Worm (Caenorhabditis elegans) whole organism, early embryonic: ENCODE measurements around the gene srx-2.

ENCODE experiments used
- F13C5.2 ChIP-seq: sonication (generic microtip); optimal IDR thresholded peaks from 2 replicates; lab custom pipeline; 2017; ENCODE audit warnings: mild to moderate bottlenecking, missing genetic modification characterization, inconsistent platforms, missing compliant biosample characterization
- ama-1 ChIP-seq: fragments of 150-350 bp; optimal IDR thresholded peaks from 2 replicates; lab custom pipeline; 2014
- ceh-13 ChIP-seq: fragments of 200-800 bp; sonication (Bioruptor generic); optimal IDR thresholded peaks from 2 replicates; lab custom pipeline; 2018; ENCODE audit warnings: mild to moderate bottlenecking, missing genetic modification characterization, missing compliant biosample characterization
- ceh-36 ChIP-seq: sonication (generic microtip); optimal IDR thresholded peaks from 2 replicates; lab custom pipeline; 2016; ENCODE audit warnings: missing genetic modification characterization, inconsistent platforms, missing compliant biosample characterization
- flt-1 ChIP-seq: fragments of 200-800 bp; sonication (Bioruptor generic); IDR thresholded peaks from 2 replicates; pipeline ENCODE4 v1.3.6; 2022; ENCODE audit warnings: missing genetic modification characterization, missing compliant biosample characterization
- hmbx-1 ChIP-seq: sonication (generic microtip); optimal IDR thresholded peaks from 2 replicates; lab custom pipeline; 2016; ENCODE audit warnings: mild to moderate bottlenecking, missing genetic modification characterization, missing compliant biosample characterization
- hmg-4 ChIP-seq: fragments of 200-800 bp; sonication (Bioruptor generic); optimal IDR thresholded peaks from 2 replicates; lab custom pipeline; 2018; ENCODE audit warnings: mild to moderate bottlenecking, missing genetic modification characterization, missing compliant biosample characterization
- hnd-1 ChIP-seq: sonication (generic microtip); optimal IDR thresholded peaks from 2 replicates; lab custom pipeline; 2016; ENCODE audit warnings: missing genetic modification characterization, missing compliant biosample characterization
- pes-1 ChIP-seq: fragments of 200-800 bp; sonication (Bioruptor generic); IDR thresholded peaks from 2 replicates; pipeline ENCODE4 v1.3.6; 2022; ENCODE audit warnings: missing genetic modification reagents, missing genetic modification characterization, missing compliant biosample characterization
- scrt-1 ChIP-seq: fragments of 200-800 bp; sonication (Bioruptor generic); IDR thresholded peaks from 2 replicates; pipeline ENCODE4 v1.3.6; 2022; ENCODE audit warnings: missing genetic modification characterization, missing compliant biosample characterization
- sea-1 ChIP-seq: fragments of 200-800 bp; sonication (Bioruptor generic); conservative IDR thresholded peaks from 2 replicates; pipeline ENCODE4 v1.3.6; 2022; ENCODE audit warnings: missing genetic modification characterization, missing compliant biosample characterization
- tbx-11 ChIP-seq: fragments of 200-800 bp; sonication (Bioruptor generic); IDR thresholded peaks from 2 replicates; pipeline ENCODE4 v1.3.6; 2022; ENCODE audit warnings: missing genetic modification characterization, missing compliant biosample characterization
- tbx-37 ChIP-seq: fragments of 200-800 bp; sonication (Bioruptor generic); conservative IDR thresholded peaks from 2 replicates; pipeline ENCODE4 v1.3.6; 2022; ENCODE audit warnings: missing genetic modification reagents, missing genetic modification characterization, missing compliant biosample characterization
- tra-4 ChIP-seq: sonication (generic microtip); optimal IDR thresholded peaks from 2 replicates; lab custom pipeline; 2017; ENCODE audit warnings: missing genetic modification characterization, missing compliant biosample characterization

DNA sequence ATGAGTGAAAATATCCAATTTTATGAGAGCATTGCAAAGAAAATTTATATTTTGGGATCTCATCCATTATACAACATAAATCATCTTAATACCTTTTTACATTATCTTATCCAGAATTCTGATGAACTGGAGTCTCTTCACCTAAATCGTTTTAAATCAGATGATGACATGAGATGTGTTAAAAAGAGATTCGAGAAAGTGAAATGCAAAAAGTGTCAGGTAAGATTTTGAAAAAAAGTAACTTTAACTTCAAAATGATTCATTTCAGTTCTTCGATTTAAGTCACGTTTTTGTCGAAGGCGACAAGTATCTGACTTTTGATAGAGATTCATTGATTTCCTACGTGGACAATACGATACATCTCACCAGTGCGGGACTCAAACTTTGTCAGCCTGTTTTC lies 9.6 kb downstream of the srx-2 start:
- TF ChIP-seq ceh-13 (GFP tag; lab: Kevin White, UChicago): no peak
- no peak for TF ChIP-seq ama-1 (lab: Kevin White, UChicago)
- TF ChIP-seq hnd-1 (tag; lab: Kevin White, UChicago): no peak
- TF ChIP-seq pes-1 (GFP tag; lab: Robert Waterston, UW): no peak
- no peak for TF ChIP-seq tbx-37
- TF ChIP-seq scrt-1: no peak
- TF ChIP-seq ceh-36 (tag; lab: Kevin White, UChicago): no peak
- TF ChIP-seq flt-1 (GFP tag; lab: Robert Waterston, UW): no peak
- TF ChIP-seq tbx-11 (GFP tag; lab: Robert Waterston, UW): no peak
- TF ChIP-seq sea-1: no peak
- no peak for TF ChIP-seq hmbx-1 (tag; lab: Kevin White, UChicago)
- no peak for TF ChIP-seq F13C5.2 (tag; lab: Kevin White, UChicago)
- no peak for TF ChIP-seq tra-4 (tag; lab: Kevin White, UChicago)
- TF ChIP-seq hmg-4 (GFP tag; lab: Kevin White, UChicago): no peak
